Worm (Caenorhabditis elegans) whole organism, L3 larva: ENCODE results near the gene ric-3.

Source experiments
- elt-3 ChIP-seq, 3 experiments: fragments of 150-350 bp in 1 of 3; sonication (generic microtip) in 2 of 3; optimal IDR thresholded peaks; 2 replicates in 2 of 3; 4 replicates in 1 of 3; lab custom pipeline; 2014 to 2017; ENCODE audit warnings: missing biosample characterization in 3 of 3, missing genetic modification characterization in 3 of 3
- nhr-11 ChIP-seq: fragments of 150-350 bp; optimal IDR thresholded peaks from 2 replicates; lab custom pipeline; 2014; ENCODE audit warnings: missing biosample characterization, missing genetic modification characterization

ce11 chrIV:7868607-7869006, 50.6 kb downstream of the ric-3 start, which contains the start of gene flp-10:
- TF ChIP-seq nhr-11 (tag; lab: Kevin White, UChicago) (no peak), elt-3 (tag; optimal IDR thresholded peaks at IDR 0.05; lab: Kevin White, UChicago) (no peak)
